Fruit fly (Drosophila melanogaster) whole organism, prepupa: ENCODE data around the gene mTTF.
A peak's percentile ranks its signal among the peaks of the same experiment; 100 is the strongest.

Source experiments
- Blimp-1 ChIP-seq: fragments of 200-800 bp; sonication (Bioruptor generic); optimal IDR thresholded peaks from 3 replicates; lab custom pipeline; 2017; ENCODE audit warnings: missing biosample characterization, missing genetic modification characterization, mild to moderate bottlenecking, moderate library complexity, missing genetic modification reagents
- CG10631 ChIP-seq: fragments of 200-800 bp; sonication (Bioruptor generic); optimal IDR thresholded peaks from 2 replicates; lab custom pipeline; 2016; ENCODE audit warnings: missing biosample characterization, missing genetic modification characterization
- CG10669 ChIP-seq: fragments of 200-800 bp; sonication (Bioruptor generic); optimal IDR thresholded peaks from 3 replicates; lab custom pipeline; 2018; ENCODE audit warnings: missing biosample characterization, mild to moderate bottlenecking, missing genetic modification characterization, moderate library complexity
- CG11762 ChIP-seq: fragments of 200-800 bp; sonication (Bioruptor generic); optimal IDR thresholded peaks from 3 replicates; lab custom pipeline; 2016; ENCODE audit warnings: missing biosample characterization, missing genetic modification characterization; ENCODE audit not compliant: insufficient read depth
- CG11902 ChIP-seq: fragments of 200-800 bp; sonication (Bioruptor generic); optimal IDR thresholded peaks from 3 replicates; lab custom pipeline; 2016; ENCODE audit warnings: missing biosample characterization, missing genetic modification characterization
- CG15336 ChIP-seq: fragments of 200-800 bp; sonication (Bioruptor generic); IDR thresholded peaks from 2 replicates; pipeline ENCODE4 v1.3.6; 2022; ENCODE audit warnings: missing biosample characterization, missing genetic modification characterization
- CG16779 ChIP-seq: fragments of 200-800 bp; sonication (Bioruptor generic); optimal IDR thresholded peaks from 3 replicates; lab custom pipeline; 2017; ENCODE audit warnings: missing biosample characterization, mild to moderate bottlenecking, missing genetic modification characterization
- CG3032 ChIP-seq: fragments of 200-800 bp; optimal IDR thresholded peaks from 2 replicates; lab custom pipeline; 2019; ENCODE audit warnings: missing biosample characterization, mild to moderate bottlenecking, missing genetic modification characterization, moderate library complexity
- CG31627 ChIP-seq: fragments of 200-800 bp; sonication (Bioruptor generic); optimal IDR thresholded peaks from 3 replicates; lab custom pipeline; 2016; ENCODE audit warnings: missing biosample characterization, missing genetic modification characterization
- CG32006 ChIP-seq: fragments of 200-800 bp; sonication (Bioruptor generic); optimal IDR thresholded peaks from 3 replicates; lab custom pipeline; 2017; ENCODE audit warnings: missing biosample characterization, mild to moderate bottlenecking, missing genetic modification characterization
- CG34406 ChIP-seq: fragments of 200-800 bp; sonication (Bioruptor generic); optimal IDR thresholded peaks from 3 replicates; lab custom pipeline; 2016; ENCODE audit warnings: missing biosample characterization, missing genetic modification characterization
- CG3919 ChIP-seq: fragments of 200-800 bp; sonication (Bioruptor generic); optimal IDR thresholded peaks from 3 replicates; lab custom pipeline; 2016; ENCODE audit warnings: missing biosample characterization, missing genetic modification characterization
- CG4318 ChIP-seq: fragments of 200-800 bp; sonication (Bioruptor generic); optimal IDR thresholded peaks from 3 replicates; lab custom pipeline; 2017; ENCODE audit warnings: missing biosample characterization, mild to moderate bottlenecking, missing genetic modification characterization
- CG6163 ChIP-seq: fragments of 200-800 bp; sonication (Bioruptor generic); IDR thresholded peaks from 3 replicates; pipeline ENCODE4 v1.3.6; 2022; ENCODE audit warnings: missing biosample characterization, missing genetic modification characterization
- CG6808 ChIP-seq: fragments of 200-800 bp; sonication (Bioruptor generic); optimal IDR thresholded peaks from 3 replicates; lab custom pipeline; 2017; ENCODE audit warnings: missing biosample characterization, missing genetic modification characterization, mild to moderate bottlenecking, moderate library complexity, missing genetic modification reagents
- CG7368 ChIP-seq: fragments of 200-800 bp; sonication (Bioruptor generic); optimal IDR thresholded peaks from 3 replicates; lab custom pipeline; 2016; ENCODE audit warnings: missing biosample characterization, missing genetic modification characterization
- CG8119 ChIP-seq: fragments of 200-800 bp; sonication (Bioruptor generic); IDR thresholded peaks from 3 replicates; pipeline ENCODE4 v1.3.6; 2022; ENCODE audit warnings: missing biosample characterization, missing genetic modification characterization
- CG8632 ChIP-seq: fragments of 200-800 bp; sonication (Bioruptor generic); optimal IDR thresholded peaks from 3 replicates; lab custom pipeline; 2016; ENCODE audit warnings: missing biosample characterization, missing genetic modification characterization
- Eip75B ChIP-seq: fragments of 200-800 bp; sonication (Bioruptor generic); optimal IDR thresholded peaks from 3 replicates; lab custom pipeline; 2016; ENCODE audit warnings: missing biosample characterization, missing genetic modification characterization
- Eip78C ChIP-seq: fragments of 200-800 bp; sonication (Bioruptor generic); peaks from one replicate; lab custom pipeline; 2016; ENCODE audit warnings: missing biosample characterization, missing genetic modification characterization
- Ets21C ChIP-seq: fragments of 200-800 bp; sonication (Bioruptor generic); optimal IDR thresholded peaks from 3 replicates; lab custom pipeline; 2016; ENCODE audit warnings: missing biosample characterization, missing genetic modification characterization
- Gug ChIP-seq: fragments of 200-800 bp; sonication (Bioruptor generic); IDR thresholded peaks from 2 replicates; pipeline ENCODE4 v1.3.6; 2022; ENCODE audit warnings: missing biosample characterization, missing genetic modification characterization
- Hr38 ChIP-seq: sonication (Bioruptor generic); optimal IDR thresholded peaks from 2 replicates; lab custom pipeline; 2016; ENCODE audit warnings: missing biosample characterization, missing genetic modification characterization
- Hr4 ChIP-seq: fragments of 200-800 bp; sonication (Bioruptor generic); optimal IDR thresholded peaks from 3 replicates; lab custom pipeline; 2016; ENCODE audit warnings: missing biosample characterization, missing genetic modification characterization
- Met ChIP-seq: fragments of 200-800 bp; sonication (Bioruptor generic); optimal IDR thresholded peaks from 3 replicates; lab custom pipeline; 2016; ENCODE audit warnings: missing biosample characterization, missing genetic modification characterization
- OdsH ChIP-seq: fragments of 200-800 bp; sonication (Bioruptor generic); optimal IDR thresholded peaks from 3 replicates; lab custom pipeline; 2016; ENCODE audit warnings: missing biosample characterization, missing genetic modification characterization
- Sox102F ChIP-seq: fragments of 200-800 bp; sonication (Bioruptor generic); optimal IDR thresholded peaks from 2 replicates; lab custom pipeline; 2016; ENCODE audit warnings: missing biosample characterization, mild to moderate bottlenecking, missing genetic modification characterization
- Sox15 ChIP-seq: fragments of 200-800 bp; sonication (Bioruptor generic); optimal IDR thresholded peaks from 3 replicates; lab custom pipeline; 2016; ENCODE audit warnings: missing biosample characterization, missing genetic modification characterization
- acj6 ChIP-seq: fragments of 200-800 bp; sonication (Bioruptor generic); optimal IDR thresholded peaks from 3 replicates; lab custom pipeline; 2016; ENCODE audit warnings: missing biosample characterization, missing genetic modification characterization
- dac ChIP-seq: fragments of 200-800 bp; sonication (Bioruptor generic); optimal IDR thresholded peaks from 2 replicates; lab custom pipeline; 2017; ENCODE audit warnings: missing biosample characterization, mild to moderate bottlenecking, missing genetic modification characterization
- dsx ChIP-seq: fragments of 200-800 bp; optimal IDR thresholded peaks from 3 replicates; lab custom pipeline; 2019; ENCODE audit warnings: missing biosample characterization, mild to moderate bottlenecking, missing genetic modification characterization, moderate library complexity; ENCODE audit not compliant: poor library complexity, severe bottlenecking
- eg ChIP-seq: fragments of 200-800 bp; sonication (Bioruptor generic); IDR thresholded peaks from 3 replicates; pipeline ENCODE4 v1.3.6; 2022; ENCODE audit warnings: missing biosample characterization, missing genetic modification characterization
- fd59A ChIP-seq: fragments of 200-800 bp; sonication (Bioruptor generic); optimal IDR thresholded peaks from 2 replicates; lab custom pipeline; 2017; ENCODE audit warnings: missing biosample characterization, mild to moderate bottlenecking, missing genetic modification characterization, missing genetic modification reagents
- fd85E ChIP-seq: fragments of 200-800 bp; sonication (Bioruptor generic); optimal IDR thresholded peaks from 3 replicates; lab custom pipeline; 2016; ENCODE audit warnings: missing biosample characterization, missing genetic modification characterization
- fkh ChIP-seq: fragments of 200-800 bp; sonication (Bioruptor generic); optimal IDR thresholded peaks from 3 replicates; lab custom pipeline; 2017; ENCODE audit warnings: missing biosample characterization, mild to moderate bottlenecking, missing genetic modification characterization, moderate library complexity
- lz ChIP-seq: fragments of 200-800 bp; sonication (Bioruptor generic); optimal IDR thresholded peaks from 3 replicates; lab custom pipeline; 2016; ENCODE audit warnings: missing biosample characterization, missing genetic modification characterization
- net ChIP-seq: fragments of 200-800 bp; sonication (Bioruptor generic); optimal IDR thresholded peaks from 3 replicates; lab custom pipeline; 2016; ENCODE audit warnings: missing biosample characterization, missing genetic modification characterization
- pdm3 ChIP-seq: fragments of 200-800 bp; sonication (Bioruptor generic); optimal IDR thresholded peaks from 3 replicates; lab custom pipeline; 2016; ENCODE audit warnings: missing biosample characterization, missing genetic modification characterization
- salr ChIP-seq, 2 experiments: fragments of 200-800 bp; sonication (Bioruptor generic); optimal IDR thresholded peaks; 3 replicates each; lab custom pipeline; 2016 to 2018; ENCODE audit warnings: missing biosample characterization in 2 of 2, missing genetic modification characterization in 2 of 2, mild to moderate bottlenecking in 1 of 2
- ss ChIP-seq, 2 experiments: fragments of 200-800 bp; sonication (Bioruptor generic); optimal IDR thresholded peaks; 2 replicates in 1 of 2; 3 replicates in 1 of 2; lab custom pipeline; 2017 to 2018; ENCODE audit warnings: mild to moderate bottlenecking in 2 of 2, missing biosample characterization in 2 of 2, missing genetic modification characterization in 2 of 2, moderate library complexity in 1 of 2
- svp ChIP-seq: fragments of 200-800 bp; sonication (Bioruptor generic); peaks from one replicate; lab custom pipeline; 2016; ENCODE audit warnings: missing biosample characterization, missing genetic modification characterization
- topi ChIP-seq: fragments of 200-800 bp; sonication (Bioruptor generic); optimal IDR thresholded peaks from 3 replicates; lab custom pipeline; 2016; ENCODE audit warnings: missing biosample characterization, missing genetic modification characterization

The mTTF gene

dm6 chr2L:14386522-14386921 is 37.9 kb upstream of the mTTF start (continued):
- TF ChIP-seq CG10631 (GFP tag; lab: Kevin White, UChicago), result peak; percentile 95
- peak; percentile 84 for TF ChIP-seq CG8119 (GFP tag; lab: Robert Waterston, UW)
- peak; percentile 92 for TF ChIP-seq OdsH (GFP tag; lab: Kevin White, UChicago)
- TF ChIP-seq topi, result peak; percentile 95
- TF ChIP-seq pdm3 (GFP tag; lab: Kevin White, UChicago), result peak; percentile 92
- peak; percentile 72; the same call in 2 of the 3 replicates for TF ChIP-seq eg (GFP tag; lab: Robert Waterston, UW)
- TF ChIP-seq Gug (GFP tag; lab: Robert Waterston, UW), result peak; percentile 78
- peak; percentile 96 for TF ChIP-seq Met (GFP tag; lab: Kevin White, UChicago)
- peak; percentile 90 for TF ChIP-seq net (GFP tag; lab: Kevin White, UChicago)
- TF ChIP-seq dsx (GFP tag; lab: Kevin White, UChicago), result peak; percentile 72
- TF ChIP-seq CG10669 (GFP tag; lab: Kevin White, UChicago), result peak; percentile 90
- peak; percentile 91 for TF ChIP-seq CG11762 (GFP tag; lab: Kevin White, UChicago)
- TF ChIP-seq CG11902, result peak; percentile 84
- TF ChIP-seq CG32006 (GFP tag; lab: Kevin White, UChicago), result peak; percentile 81
- TF ChIP-seq svp (GFP tag; lab: Kevin White, UChicago), result peak; percentile 95
- TF ChIP-seq CG16779 (tag; lab: Kevin White, UChicago), result peak; percentile 69
- TF ChIP-seq fkh (GFP tag; lab: Kevin White, UChicago), result no peak
- peak; percentile 91 for TF ChIP-seq CG34406 (GFP tag; lab: Kevin White, UChicago)
- TF ChIP-seq CG4318, result peak; percentile 70
- peak; percentile 67 for TF ChIP-seq fd85E (GFP tag; lab: Kevin White, UChicago)
- peak; percentile 88 for TF ChIP-seq Sox102F (GFP tag; lab: Kevin White, UChicago)
- peak; percentile 82 for TF ChIP-seq Blimp-1 (GFP tag; lab: Kevin White, UChicago)
- TF ChIP-seq CG31627 (GFP tag; lab: Kevin White, UChicago), result peak; percentile 94
- TF ChIP-seq CG6163 (GFP tag; lab: Robert Waterston, UW), result peak; percentile 94
- peak; percentile 78 to 89 for TF ChIP-seq salr (GFP tag; optimal IDR thresholded peaks at IDR 0.05; lab: Kevin White, UChicago)
- TF ChIP-seq Hr4 (GFP tag; lab: Kevin White, UChicago), result peak; percentile 79

dm6 chr2L:14381881-14382280 is 33.3 kb upstream of the mTTF start:
- TF ChIP-seq Ets21C (GFP tag; lab: Kevin White, UChicago) (no peak), dsx (GFP tag; lab: Kevin White, UChicago) (no peak), Sox15 (GFP tag; lab: Kevin White, UChicago) (no peak), CG3032 (tag; lab: Kevin White, UChicago) (no peak), lz (GFP tag; lab: Kevin White, UChicago) (no peak), fd59A (GFP tag; lab: Kevin White, UChicago) (no peak), Eip78C (peak; percentile 62), Sox102F (GFP tag; lab: Kevin White, UChicago) (peak; percentile 13), CG34406 (GFP tag; lab: Kevin White, UChicago) (no peak), CG6808 (GFP tag; lab: Kevin White, UChicago) (no peak), ss (GFP tag; optimal IDR thresholded peaks at IDR 0.05; lab: Kevin White, UChicago) (peak in 1 of 2 experiments; percentile 4), pdm3 (GFP tag; lab: Kevin White, UChicago) (no peak), CG15336 (GFP tag; lab: Robert Waterston, UW) (no peak), CG7368 (GFP tag; lab: Kevin White, UChicago) (no peak), CG10631 (GFP tag; lab: Kevin White, UChicago) (no peak), svp (GFP tag; lab: Kevin White, UChicago) (no peak), CG11902 (no peak), eg (GFP tag; lab: Robert Waterston, UW) (no peak), CG4318 (no peak), CG8119 (GFP tag; lab: Robert Waterston, UW) (no peak)

- TF ChIP-seq Ets21C (GFP tag; lab: Kevin White, UChicago), result no peak
- no peak for TF ChIP-seq CG3919 (GFP tag; lab: Kevin White, UChicago)
- no peak for TF ChIP-seq CG8632 (GFP tag; lab: Kevin White, UChicago)
- no peak for TF ChIP-seq Met (GFP tag; lab: Kevin White, UChicago)
- TF ChIP-seq Hr38, result no peak
- TF ChIP-seq dac (GFP tag; lab: Kevin White, UChicago), result no peak
- TF ChIP-seq lz (GFP tag; lab: Kevin White, UChicago), result no peak
- TF ChIP-seq acj6, result no peak
- no peak for TF ChIP-seq Eip75B (GFP tag; lab: Kevin White, UChicago)
- TF ChIP-seq eg (GFP tag; lab: Robert Waterston, UW), result no peak
- TF ChIP-seq Blimp-1 (GFP tag; lab: Kevin White, UChicago), result no peak
- no peak for TF ChIP-seq CG31627 (GFP tag; lab: Kevin White, UChicago)
- no peak for TF ChIP-seq CG6163 (GFP tag; lab: Robert Waterston, UW)
- no peak for TF ChIP-seq fd59A (GFP tag; lab: Kevin White, UChicago)
- TF ChIP-seq, all 60 proteins: peak for 0
These were observed 32.5 kb upstream of the mTTF start, which contains the start of gene ppk for dm6 chr2L:14381072-14381471. ppk (minus strand) TSS chr2L:14381172.
